Fruit fly (Drosophila melanogaster) whole organism, larva: Measurements from ENCODE around the gene CG9903.

ENCODE experiments used
- noc ChIP-seq: fragments of 200-800 bp; sonication (Bioruptor generic); optimal IDR thresholded peaks from 3 replicates; lab custom pipeline; 2019; ENCODE audit warnings: missing biosample characterization, mild to moderate bottlenecking, missing genetic modification characterization, moderate library complexity

CG9903 gene

DNA sequence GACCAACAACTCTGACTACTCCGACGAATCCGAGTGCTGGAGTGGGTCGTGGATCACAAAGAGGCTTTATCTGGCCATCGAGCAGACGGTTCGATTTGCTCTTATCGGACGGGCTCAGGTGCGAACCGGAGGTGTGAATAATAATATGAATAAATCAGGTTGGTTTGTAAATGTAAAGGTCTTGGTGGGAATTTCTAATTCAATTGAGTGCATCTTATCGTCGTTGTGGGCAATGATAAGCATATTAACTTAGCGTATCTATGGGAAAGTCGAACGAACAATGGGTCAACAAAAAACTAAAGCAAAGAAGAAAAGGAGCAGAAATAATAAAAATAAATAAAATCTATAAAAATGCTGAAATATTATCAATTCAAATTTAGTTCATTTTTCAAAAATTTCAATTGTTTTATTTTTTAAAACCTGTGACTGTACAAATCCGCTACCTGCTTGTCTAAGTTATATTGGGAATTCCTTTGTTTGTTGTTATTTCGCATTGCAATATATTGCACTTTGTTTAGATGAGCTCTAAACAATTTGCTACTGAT, at the start of gene CG9903:
CG9903 (minus strand) TSS at position 51 of the 545 bp plus-strand sequence.
- TF ChIP-seq noc = no peak

DNA sequence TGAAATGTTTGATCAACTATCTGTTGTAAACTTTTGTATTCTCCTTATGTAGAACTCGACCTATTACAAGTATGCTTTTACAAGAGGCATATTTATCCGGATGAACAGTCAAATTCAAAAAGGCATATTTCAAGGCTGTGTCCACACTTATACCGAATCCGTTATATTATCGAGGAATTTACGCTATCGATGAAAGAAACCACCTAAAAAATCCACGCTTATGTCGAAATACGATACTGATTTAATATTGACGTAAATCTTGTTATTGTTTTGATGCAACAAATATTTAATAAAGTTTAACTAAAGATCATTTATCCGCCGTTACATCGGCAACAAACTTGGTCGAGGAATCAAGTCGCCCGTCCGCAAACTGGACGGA, 47.0 kb upstream of the CG9903 start, which contains the start of gene CG13014:
CG13014 (plus strand) TSS at position 206 of the 379 bp plus-strand sequence.
- no peak for TF ChIP-seq noc

DNA sequence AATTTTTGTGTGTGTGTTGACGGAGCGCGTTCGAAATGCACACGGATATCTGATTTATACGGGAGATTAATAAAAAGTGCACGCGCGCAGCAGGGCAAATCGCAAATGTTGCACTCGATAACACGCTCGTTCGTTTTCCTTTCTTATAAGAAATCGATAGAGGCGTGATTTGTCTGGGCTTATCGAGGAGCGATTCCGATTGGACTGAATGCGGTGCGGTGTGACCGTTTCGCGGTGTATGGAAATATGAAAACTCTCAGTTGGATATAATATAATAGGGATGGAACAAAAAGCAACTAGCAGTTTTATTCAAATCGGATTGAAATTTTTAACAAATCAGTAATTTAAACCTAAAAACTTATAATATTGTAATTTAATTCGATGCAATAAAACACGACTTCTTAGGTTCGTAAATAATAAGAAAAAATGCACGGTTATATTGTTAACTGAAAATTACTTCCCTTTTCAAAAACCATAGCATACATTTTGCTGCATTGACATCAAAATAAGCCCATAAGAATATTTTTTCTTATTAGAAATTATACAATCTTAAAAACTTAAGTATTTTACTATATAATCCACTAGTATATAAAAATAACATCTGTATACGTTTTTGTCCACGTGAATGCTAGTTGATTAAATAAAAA, 46.5 kb upstream of the CG9903 start, which contains the start of gene CanA-14F:
CanA-14F (minus strand) TSS at position 152 of the 647 bp plus-strand sequence.
- no peak for TF ChIP-seq noc

DNA sequence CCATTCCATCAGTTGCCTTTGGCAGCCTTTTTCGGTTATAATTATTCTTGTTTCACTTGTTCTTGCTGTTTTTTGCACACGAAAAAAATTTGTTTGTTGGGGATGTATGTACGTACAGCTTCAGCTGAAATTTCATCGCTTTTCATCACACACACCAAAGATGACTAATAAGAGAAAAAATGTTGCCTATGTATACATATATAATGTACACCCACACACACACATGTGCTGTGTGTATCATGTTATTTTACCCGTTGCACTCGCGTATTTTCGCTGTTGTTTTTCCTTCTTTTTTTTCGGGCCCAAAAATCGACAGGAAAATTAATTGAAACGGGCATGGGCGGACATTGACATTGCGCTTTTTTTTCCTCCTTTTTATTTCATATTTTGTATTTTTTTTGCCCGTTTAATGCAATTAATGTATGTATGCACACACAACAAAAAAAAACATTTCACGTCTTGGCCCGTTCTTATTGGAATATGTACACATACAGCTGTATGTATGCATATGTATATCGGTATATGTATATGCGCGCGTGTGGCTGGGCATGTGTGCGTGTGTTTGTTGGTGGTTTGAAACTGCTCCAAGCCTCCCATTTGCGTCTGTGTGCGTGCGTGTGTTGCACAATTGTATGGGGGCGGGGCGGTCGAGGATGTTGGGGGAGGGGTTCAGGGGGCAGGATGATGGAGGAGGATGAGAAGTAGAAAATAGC, 45.7 kb upstream of the CG9903 start:
- no peak for TF ChIP-seq noc

DNA sequence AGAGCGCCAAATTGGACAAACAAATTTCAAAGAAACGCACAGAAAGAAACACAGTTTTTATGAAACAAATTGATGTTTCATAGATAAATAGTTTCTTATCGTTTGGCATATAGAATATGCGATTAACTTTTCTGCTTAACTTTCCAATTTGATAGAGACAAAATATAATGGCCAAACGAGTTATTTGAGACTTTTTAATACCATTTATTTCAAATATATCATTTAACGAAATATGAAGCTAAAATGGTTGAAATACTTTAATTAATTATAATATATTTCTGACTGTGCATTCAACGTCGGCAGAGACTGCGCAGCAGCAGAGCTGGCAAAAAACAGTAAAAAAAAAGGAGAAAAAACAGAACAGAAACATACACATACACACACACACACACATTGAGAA, 44.9 kb upstream of the CG9903 start:
- no peak for TF ChIP-seq noc

DNA sequence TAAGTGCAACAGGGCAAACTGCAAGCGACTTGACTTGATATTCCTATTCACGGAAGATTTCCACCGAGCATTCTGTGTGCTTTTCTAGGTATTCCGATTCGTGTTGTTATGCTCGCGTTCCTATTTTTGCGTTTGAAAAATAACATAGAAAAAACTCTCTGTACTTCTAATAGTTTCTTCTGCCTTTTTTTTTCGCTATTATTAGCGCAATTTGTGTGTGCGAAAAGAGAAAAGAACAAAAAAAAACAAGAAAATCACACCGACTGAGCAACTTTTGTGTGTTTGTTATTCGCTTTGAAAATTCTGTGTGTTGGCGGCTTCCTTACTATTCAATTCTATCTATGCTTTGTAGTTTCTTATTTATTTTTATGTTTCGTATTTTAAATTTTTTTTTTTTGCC, 43.1 kb upstream of the CG9903 start:
- no peak for TF ChIP-seq noc

DNA sequence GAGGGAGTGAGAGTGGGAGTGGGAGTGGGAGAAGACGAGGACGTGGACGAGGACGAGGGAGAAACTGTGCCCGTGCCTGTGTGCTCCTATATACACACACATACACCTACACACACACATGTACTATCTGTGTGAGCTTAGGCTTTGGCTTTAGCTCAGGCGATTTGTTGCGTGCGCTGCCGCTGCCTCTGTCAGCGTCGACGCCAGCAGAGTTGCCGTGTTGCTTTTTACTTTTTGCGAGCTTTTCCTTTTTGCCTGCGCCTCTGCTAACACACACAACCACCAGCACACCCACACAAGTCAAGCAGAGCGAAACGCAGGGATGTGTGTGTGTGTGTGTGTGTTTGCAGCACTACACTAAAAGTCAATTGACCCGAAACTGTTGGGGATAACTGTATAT, 41.5 kb upstream of the CG9903 start:
- no peak for TF ChIP-seq noc

DNA sequence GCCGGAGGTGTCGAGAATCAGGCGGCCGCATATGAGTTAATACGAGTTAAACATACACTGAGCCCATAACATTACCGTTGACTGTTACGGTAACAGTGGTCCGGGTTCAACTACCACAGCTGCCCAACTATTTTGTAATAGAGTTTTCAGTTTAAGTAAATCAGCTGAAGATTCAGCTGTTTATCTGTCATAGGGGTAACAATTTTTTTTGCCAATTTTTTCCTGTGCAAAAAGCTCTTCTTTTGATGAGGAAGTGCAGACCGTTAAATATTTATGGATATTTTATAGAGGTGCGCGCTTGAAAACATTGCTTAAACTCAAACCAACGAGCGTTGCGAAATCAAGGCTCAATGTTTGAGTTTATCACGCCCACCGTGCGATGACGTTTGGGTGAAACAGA, 41.1 kb upstream of the CG9903 start:
- no peak for TF ChIP-seq noc

DNA sequence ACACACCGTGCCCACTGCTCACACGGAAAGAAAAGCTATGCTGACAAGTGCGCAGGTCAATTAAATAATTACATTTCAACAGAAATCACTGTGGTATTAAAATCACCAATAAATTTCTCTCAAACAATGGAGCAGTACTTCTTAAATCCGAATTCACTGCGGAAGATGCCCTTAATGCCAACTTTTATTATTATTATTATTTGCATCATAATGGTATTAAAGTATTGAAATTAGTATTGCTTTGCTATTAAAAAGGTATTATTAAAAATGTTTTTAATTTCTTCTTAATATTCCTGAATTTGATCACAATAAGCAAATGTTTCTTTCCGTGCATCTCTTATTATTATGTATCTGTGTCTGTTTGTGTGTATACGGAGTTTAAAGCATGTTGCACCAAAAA, 39.3 kb upstream of the CG9903 start:
- no peak for TF ChIP-seq noc

- no peak for TF ChIP-seq noc
Observed at dm6 chrX:16575097-16575496, 34.4 kb upstream of the CG9903 start.

- TF ChIP-seq noc = no peak
Observed at dm6 chrX:16574114-16574513, 33.5 kb upstream of the CG9903 start.

- TF ChIP-seq noc = no peak
Observed at dm6 chrX:16573659-16574058, 33.0 kb upstream of the CG9903 start.

DNA sequence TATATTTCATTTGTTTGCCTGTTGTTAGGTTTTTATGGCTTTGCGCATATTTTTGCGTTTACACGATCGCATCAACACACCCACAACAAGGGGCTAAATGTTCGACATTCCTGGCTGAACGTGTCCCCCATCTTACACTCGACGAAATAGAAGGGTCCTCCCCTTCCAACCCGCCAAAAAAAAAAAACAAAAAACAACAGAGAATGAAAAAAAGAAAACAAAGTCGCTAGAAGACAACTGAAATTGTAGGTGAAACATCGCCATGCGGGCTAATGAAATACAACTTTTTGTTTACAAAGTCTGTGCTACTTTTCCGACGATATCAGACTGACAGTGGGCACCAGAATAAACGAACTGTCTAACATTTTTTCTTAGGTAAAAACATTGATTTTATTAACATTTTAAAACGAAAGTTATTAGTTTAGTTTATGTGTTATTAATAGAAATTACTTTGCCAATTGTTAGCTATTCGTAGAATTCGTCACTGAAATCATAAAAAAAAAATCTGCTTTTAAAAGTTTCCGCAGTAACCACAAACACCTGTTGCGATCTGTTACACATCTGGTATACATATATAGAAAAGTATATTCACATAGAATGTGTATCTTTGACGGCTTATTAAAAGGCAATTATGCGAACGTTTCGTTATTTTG, 30.0 kb upstream of the CG9903 start:
- TF ChIP-seq noc = no peak

dm6 chrX:16565377-16565776, 24.7 kb upstream of the CG9903 start:
- TF ChIP-seq noc = no peak

DNA sequence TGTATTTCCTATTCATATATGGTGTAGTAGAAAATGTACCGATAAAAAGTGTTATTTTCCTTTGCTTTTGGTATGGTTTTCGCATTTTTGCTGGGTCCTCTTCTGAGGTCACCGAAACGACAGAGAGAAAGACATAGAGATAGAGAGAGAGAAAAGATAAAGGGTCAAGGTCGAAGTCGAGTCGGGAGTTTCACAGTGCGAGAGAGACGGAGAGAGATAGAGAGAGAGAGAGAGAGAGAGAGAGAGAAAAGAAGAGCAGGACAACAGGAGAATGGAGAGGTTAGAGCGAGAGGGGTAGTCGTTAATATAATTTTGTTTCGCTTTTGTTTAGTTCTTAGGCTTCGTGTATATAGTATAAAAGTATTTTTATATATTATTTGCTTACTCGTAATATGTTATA, 21.6 kb upstream of the CG9903 start:
- TF ChIP-seq noc = no peak

DNA sequence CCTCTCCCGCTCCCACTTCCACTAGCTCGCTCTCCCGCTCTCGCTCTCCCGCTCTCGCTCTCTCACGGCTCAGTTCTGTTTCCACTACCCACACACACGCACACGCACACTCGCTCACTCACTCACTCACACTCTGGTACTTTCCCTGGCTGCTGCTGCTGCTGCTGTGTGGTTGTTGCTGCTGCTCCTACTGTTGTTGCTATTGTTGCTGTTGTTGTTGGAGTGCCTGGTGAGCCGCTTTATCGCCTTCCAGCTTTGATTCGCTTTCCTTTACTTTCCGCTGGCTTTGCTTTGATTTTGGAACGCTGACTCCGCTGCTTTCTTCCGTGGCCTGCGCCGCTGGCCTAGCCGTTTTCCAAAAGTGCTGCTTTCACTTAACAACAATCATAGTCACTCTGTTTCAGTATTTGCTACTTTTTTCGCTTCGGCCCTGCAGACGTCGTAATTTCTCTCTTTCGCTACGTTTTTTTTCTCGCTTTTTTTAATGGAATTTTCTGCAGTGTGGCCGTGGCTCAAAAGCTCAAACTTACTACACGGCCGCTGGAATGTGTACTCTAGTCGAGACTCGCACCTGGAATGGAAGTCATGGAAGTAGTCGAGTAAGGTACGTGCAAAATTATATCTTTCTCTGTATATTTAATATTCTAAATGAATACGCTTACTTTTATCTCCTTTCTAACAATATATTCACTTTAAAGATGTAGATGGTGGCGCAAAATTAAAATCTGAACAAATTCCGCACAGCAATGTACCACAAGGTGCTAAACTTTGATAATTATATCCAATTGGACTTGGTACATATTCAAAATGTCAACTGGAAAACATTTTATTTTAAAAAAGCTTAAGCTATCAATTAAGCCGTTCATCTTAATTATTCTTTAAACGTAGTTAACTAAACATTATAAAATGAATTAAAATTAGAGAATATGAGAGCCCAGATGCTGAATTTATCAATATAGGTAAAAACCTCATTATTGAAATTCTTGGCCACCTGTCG, 19.2 kb upstream of the CG9903 start, which contains the start of gene Pp2B-14D:
Pp2B-14D (minus strand) TSS at position 503 of the 997 bp plus-strand sequence.
- TF ChIP-seq noc = peak; percentile 44
